Worm (Caenorhabditis elegans) whole organism, young adult: ENCODE data around the gene Y116A8A.6.

Experiments used
- C06A6.2 ChIP-seq: fragments of 200-800 bp; sonication (Bioruptor generic); conservative IDR thresholded peaks from 2 replicates; pipeline ENCODE4 v1.3.6; 2022; ENCODE audit warnings: missing genetic modification characterization, missing compliant biosample characterization
- F10E7.11 ChIP-seq: sonication (generic microtip); optimal IDR thresholded peaks from 2 replicates; lab custom pipeline; 2017; ENCODE audit warnings: mild to moderate bottlenecking, missing genetic modification characterization, moderate library complexity, missing compliant biosample characterization
- F33H1.4 ChIP-seq: fragments of 200-800 bp; sonication (Bioruptor generic); IDR thresholded peaks from 2 replicates; pipeline ENCODE4 v1.3.6; 2022; ENCODE audit warnings: missing genetic modification reagents, missing genetic modification characterization, missing compliant biosample characterization
- F39B2.1 ChIP-seq: fragments of 200-800 bp; sonication (Bioruptor generic); IDR thresholded peaks from 2 replicates; pipeline ENCODE4 v1.3.6; 2022; ENCODE audit warnings: missing genetic modification reagents, missing genetic modification characterization, missing compliant biosample characterization
- T26A5.8 ChIP-seq: sonication (generic microtip); optimal IDR thresholded peaks from 2 replicates; lab custom pipeline; 2016; ENCODE audit warnings: missing genetic modification characterization, missing compliant biosample characterization
- Y53G8AR.9 ChIP-seq: fragments of 200-800 bp; sonication (Bioruptor generic); conservative IDR thresholded peaks from 2 replicates; pipeline ENCODE4 v1.3.6; 2022; ENCODE audit warnings: missing genetic modification reagents, missing genetic modification characterization, missing compliant biosample characterization
- Y56A3A.18 ChIP-seq: fragments of 200-800 bp; sonication (Bioruptor generic); IDR thresholded peaks from 2 replicates; pipeline ENCODE4 v1.3.6; 2022; ENCODE audit warnings: missing genetic modification reagents, missing genetic modification characterization, missing compliant biosample characterization
- Y67H2A.10 ChIP-seq: fragments of 200-800 bp; sonication (Bioruptor generic); conservative IDR thresholded peaks from 2 replicates; pipeline ENCODE4 v1.3.6; 2022; ENCODE audit warnings: missing genetic modification reagents, missing genetic modification characterization, missing compliant biosample characterization
- attf-5 ChIP-seq: fragments of 200-800 bp; sonication (Bioruptor generic); optimal IDR thresholded peaks from 2 replicates; lab custom pipeline; 2018; ENCODE audit warnings: mild to moderate bottlenecking, missing genetic modification characterization, missing compliant biosample characterization
- attf-6 ChIP-seq: fragments of 200-800 bp; sonication (Bioruptor generic); IDR thresholded peaks from 2 replicates; pipeline ENCODE4 v1.3.6; 2022; ENCODE audit warnings: missing genetic modification reagents, missing genetic modification characterization, missing compliant biosample characterization
- bed-1 ChIP-seq: fragments of 200-800 bp; sonication (Bioruptor generic); IDR thresholded peaks from 2 replicates; pipeline ENCODE4 v1.3.6; 2022; ENCODE audit warnings: missing genetic modification reagents, missing genetic modification characterization, missing compliant biosample characterization
- cebp-1 ChIP-seq, 2 experiments: fragments of 200-800 bp in 1 of 2; sonication (Bioruptor generic) in 1 of 2; sonication (generic microtip) in 1 of 2; IDR thresholded peaks in 1 of 2; optimal IDR thresholded peaks in 1 of 2; 2 replicates each; pipeline versions ENCODE4 v1.3.6 to Lab custom; 2017 to 2022; ENCODE audit warnings: missing compliant biosample characterization in 2 of 2, missing genetic modification characterization in 2 of 2, mild to moderate bottlenecking in 1 of 2, missing genetic modification reagents in 1 of 2, moderate library complexity in 1 of 2
- ceh-100 ChIP-seq: fragments of 200-800 bp; sonication (Bioruptor generic); IDR thresholded peaks from 2 replicates; pipeline ENCODE4 v1.3.6; 2022; ENCODE audit warnings: missing genetic modification reagents, missing genetic modification characterization, missing compliant biosample characterization
- ceh-79 ChIP-seq: sonication (generic microtip); optimal IDR thresholded peaks from 2 replicates; lab custom pipeline; 2017; ENCODE audit warnings: mild to moderate bottlenecking, missing genetic modification characterization, missing compliant biosample characterization
- chd-7 ChIP-seq: sonication (generic microtip); optimal IDR thresholded peaks from 2 replicates; lab custom pipeline; 2016; ENCODE audit warnings: mild to moderate bottlenecking, missing genetic modification characterization, moderate library complexity, missing compliant biosample characterization
- dox-1 ChIP-seq: fragments of 200-800 bp; sonication (Bioruptor generic); IDR thresholded peaks from 2 replicates; pipeline ENCODE4 v1.3.6; 2022; ENCODE audit warnings: missing genetic modification reagents, missing genetic modification characterization, missing compliant biosample characterization
- dpff-1 ChIP-seq: sonication (generic microtip); optimal IDR thresholded peaks from 2 replicates; lab custom pipeline; 2017; ENCODE audit warnings: mild to moderate bottlenecking, missing genetic modification characterization, missing compliant biosample characterization
- efl-1 ChIP-seq: fragments of 150-350 bp; optimal IDR thresholded peaks from 2 replicates; lab custom pipeline; 2014; ENCODE audit warnings: missing biosample characterization, missing genetic modification reagents, missing genetic modification characterization
- gei-17 ChIP-seq: fragments of 200-800 bp; sonication (Bioruptor generic); optimal IDR thresholded peaks from 2 replicates; lab custom pipeline; 2018; ENCODE audit warnings: mild to moderate bottlenecking, missing genetic modification characterization, missing compliant biosample characterization
- hmg-1.2 ChIP-seq: fragments of 200-800 bp; sonication (Bioruptor generic); IDR thresholded peaks from 2 replicates; pipeline ENCODE4 v1.3.6; 2022; ENCODE audit warnings: missing genetic modification reagents, missing genetic modification characterization, missing compliant biosample characterization
- hrde-1 ChIP-seq: sonication (generic microtip); optimal IDR thresholded peaks from 2 replicates; lab custom pipeline; 2016; ENCODE audit warnings: missing genetic modification characterization, mild to moderate bottlenecking, missing compliant biosample characterization, moderate library complexity, missing genotype, missing genetic modification reagents, borderline replicate concordance
- let-526 ChIP-seq: fragments of 200-800 bp; sonication (Bioruptor generic); IDR thresholded peaks from 2 replicates; pipeline ENCODE4 v1.3.6; 2022; ENCODE audit warnings: missing genetic modification reagents, missing genetic modification characterization, missing compliant biosample characterization
- lin-35 ChIP-seq, 3 experiments: fragments of 150-350 bp in 2 of 3; sonication (generic microtip) in 1 of 3; optimal IDR thresholded peaks; 2 replicates each; lab custom pipeline; 2014 to 2018; ENCODE audit warnings: missing biosample characterization in 3 of 3, missing genetic modification characterization in 3 of 3, missing genetic modification reagents in 3 of 3
- lin-54 ChIP-seq: fragments of 200-800 bp; sonication (Bioruptor generic); optimal IDR thresholded peaks from 2 replicates; lab custom pipeline; 2018; ENCODE audit warnings: mild to moderate bottlenecking, missing genetic modification characterization, missing compliant biosample characterization
- lir-1 ChIP-seq: fragments of 200-800 bp; sonication (Bioruptor generic); conservative IDR thresholded peaks from 2 replicates; pipeline ENCODE4 v1.3.6; 2022; ENCODE audit warnings: missing genetic modification reagents, missing genetic modification characterization, missing compliant biosample characterization
- madf-10 ChIP-seq: sonication (generic microtip); optimal IDR thresholded peaks from 2 replicates; lab custom pipeline; 2016; ENCODE audit warnings: mild to moderate bottlenecking, missing genetic modification characterization, missing compliant biosample characterization
- madf-6 ChIP-seq: fragments of 200-800 bp; sonication (Bioruptor generic); IDR thresholded peaks from 2 replicates; pipeline ENCODE4 v1.3.6; 2022; ENCODE audit warnings: missing genetic modification reagents, missing genetic modification characterization, missing compliant biosample characterization
- nhr-80 ChIP-seq: sonication (generic microtip); optimal IDR thresholded peaks from 2 replicates; lab custom pipeline; 2016; ENCODE audit warnings: missing genetic modification characterization, missing compliant biosample characterization
- pbrm-1 ChIP-seq: fragments of 200-800 bp; sonication (Bioruptor generic); IDR thresholded peaks from 2 replicates; pipeline ENCODE4 v1.3.6; 2022; ENCODE audit warnings: missing genetic modification reagents, missing genetic modification characterization, missing compliant biosample characterization
- pha-4 ChIP-seq: fragments of 150-350 bp; sonication (generic microtip); optimal IDR thresholded peaks from 2 replicates; lab custom pipeline; 2014; ENCODE audit warnings: missing biosample characterization, missing genetic modification reagents, missing genetic modification characterization
- rpc-1 ChIP-seq, 2 experiments: fragments of 150-350 bp in 1 of 2; sonication (generic microtip) in 1 of 2; optimal IDR thresholded peaks; 2 replicates each; lab custom pipeline; 2014 to 2018; ENCODE audit warnings: missing biosample characterization in 1 of 2, missing genetic modification characterization in 1 of 2, missing genetic modification reagents in 1 of 2, missing genotype in 1 of 2
- snpc-1.1 ChIP-seq: sonication (generic microtip); optimal IDR thresholded peaks from 2 replicates; lab custom pipeline; 2017; ENCODE audit warnings: missing genetic modification characterization, mild to moderate bottlenecking, missing compliant biosample characterization, antibody characterized with exemption, moderate library complexity, missing genotype, missing genetic modification reagents; ENCODE audit not compliant: insufficient read depth
- snpc-1.3 ChIP-seq: sonication (generic microtip); optimal IDR thresholded peaks from 2 replicates; lab custom pipeline; 2017; ENCODE audit warnings: missing genetic modification characterization, mild to moderate bottlenecking, missing compliant biosample characterization, antibody characterized with exemption, moderate library complexity, missing genotype, missing genetic modification reagents; ENCODE audit not compliant: insufficient read depth
- snpc-4 ChIP-seq, 5 experiments: fragments of 150-350 bp in 1 of 5; sonication (generic microtip) in 4 of 5; optimal IDR thresholded peaks; 2 replicates each; lab custom pipeline; 2014 to 2018; ENCODE audit warnings: missing genetic modification characterization in 5 of 5, missing biosample characterization in 3 of 5, antibody characterized with exemption in 2 of 5, mild to moderate bottlenecking in 2 of 5, missing compliant biosample characterization in 2 of 5, missing genotype in 2 of 5, moderate library complexity in 2 of 5, missing genetic modification reagents in 1 of 5
- somi-1 ChIP-seq: fragments of 200-800 bp; sonication (Bioruptor generic); optimal IDR thresholded peaks from 2 replicates; lab custom pipeline; 2018; ENCODE audit warnings: mild to moderate bottlenecking, missing genetic modification characterization, missing compliant biosample characterization
- tbp1 ChIP-seq: fragments of 200-800 bp; sonication (Bioruptor generic); optimal IDR thresholded peaks from 2 replicates; lab custom pipeline; 2018; ENCODE audit warnings: mild to moderate bottlenecking, missing genetic modification characterization, missing compliant biosample characterization
- unc-130 ChIP-seq: sonication (generic microtip); optimal IDR thresholded peaks from 2 replicates; lab custom pipeline; 2016; ENCODE audit warnings: missing genetic modification reagents, missing genetic modification characterization, missing compliant biosample characterization
- zfh-2 ChIP-seq: fragments of 200-800 bp; sonication (Bioruptor generic); conservative IDR thresholded peaks from 2 replicates; pipeline ENCODE4 v1.3.6; 2022; ENCODE audit warnings: missing genetic modification reagents, missing genetic modification characterization, missing compliant biosample characterization
- ztf-22 ChIP-seq: fragments of 200-800 bp; sonication (Bioruptor generic); optimal IDR thresholded peaks from 2 replicates; lab custom pipeline; 2018; ENCODE audit warnings: mild to moderate bottlenecking, missing genetic modification characterization, moderate library complexity, missing compliant biosample characterization
- ztf-25 ChIP-seq: fragments of 200-800 bp; sonication (Bioruptor generic); IDR thresholded peaks from 2 replicates; pipeline ENCODE4 v1.3.6; 2022; ENCODE audit warnings: missing genetic modification reagents, missing genetic modification characterization, missing compliant biosample characterization

The Y116A8A.6 gene

ce11 chrIV:16863431-16863895 lies 34.9 kb upstream of the Y116A8A.6 start, which contains the start of the genes mel-46 and lsy-13 (continued):
- TF ChIP-seq tbp1 (peak; percentile 48), unc-130 (GFP tag; lab: Kevin White, UChicago) (no peak), hmg-1.2 (GFP tag; lab: Robert Waterston, UW) (peak; percentile 33; the same call in 1 of the 2 replicates), Y53G8AR.9 (GFP tag; lab: Robert Waterston, UW) (0 out of 2 replicates have a peak, but pooled peaks have one; percentile 29), snpc-1.3 (tag; lab: Kevin White, UChicago) (peak; percentile 10), bed-1 (GFP tag; lab: Robert Waterston, UW) (no peak), T26A5.8 (no peak), efl-1 (GFP tag; lab: Kevin White, UChicago) (peak; percentile 66), ztf-25 (no peak), F33H1.4 (GFP tag; lab: Robert Waterston, UW) (no peak), lin-54 (GFP tag; lab: Kevin White, UChicago) (peak; percentile 21), snpc-1.1 (peak; percentile 63), pha-4 (tag; lab: Kevin White, UChicago) (no peak), Y67H2A.10 (no peak), F39B2.1 (GFP tag; lab: Robert Waterston, UW) (no peak), pbrm-1 (GFP tag; lab: Robert Waterston, UW) (0 out of 2 replicates have a peak, but pooled peaks have one; percentile 35), dox-1 (GFP tag; lab: Robert Waterston, UW) (peak; percentile 65), F10E7.11 (tag; lab: Kevin White, UChicago) (no peak), gei-17 (GFP tag; lab: Kevin White, UChicago) (no peak), ztf-22 (GFP tag; lab: Kevin White, UChicago) (no peak), zfh-2 (GFP tag; lab: Robert Waterston, UW) (no peak), somi-1 (GFP tag; lab: Kevin White, UChicago) (no peak), cebp-1 (GFP tag; IDR thresholded peaks at IDR 0.05; lab: Robert Waterston, UW) (peak; percentile 98), cebp-1 (tag; optimal IDR thresholded peaks at IDR 0.05; lab: Kevin White, UChicago) (peak; percentile 99), lin-35 (GFP tag; optimal IDR thresholded peaks at IDR 0.05; lab: Kevin White, UChicago) (no peak), C06A6.2 (GFP tag; lab: Robert Waterston, UW) (peak; percentile 59; the same call in 1 of the 2 replicates), chd-7 (no peak), lir-1 (GFP tag; lab: Robert Waterston, UW) (no peak), snpc-4 (GFP tag; optimal IDR thresholded peaks at IDR 0.05; lab: Kevin White, UChicago) (peak; percentile 63), snpc-4 (tag; optimal IDR thresholded peaks at IDR 0.05; lab: Kevin White, UChicago) (peak in 3 of 4 experiments; percentile 81 to 84 (median 82)), ceh-79 (no peak), let-526 (GFP tag; lab: Robert Waterston, UW) (no peak), rpc-1 (optimal IDR thresholded peaks at IDR 0.05; lab: Kevin White, UChicago) (peak; percentile 24), rpc-1 (tag; optimal IDR thresholded peaks at IDR 0.05; lab: Kevin White, UChicago) (no peak), madf-6 (GFP tag; lab: Robert Waterston, UW) (peak; percentile 68), attf-5 (peak; percentile 73), madf-10 (no peak), nhr-80 (peak; percentile 10), attf-6 (GFP tag; lab: Robert Waterston, UW) (peak; percentile 60; the same call in 1 of the 2 replicates), Y56A3A.18 (no peak), hrde-1 (no peak), ceh-100 (GFP tag; lab: Robert Waterston, UW) (peak; percentile 54; the same call in 1 of the 2 replicates), dpff-1 (tag; lab: Kevin White, UChicago) (no peak)
